Fruit fly (Drosophila melanogaster): ENCODE data around the gene CG15646.

DNA sequence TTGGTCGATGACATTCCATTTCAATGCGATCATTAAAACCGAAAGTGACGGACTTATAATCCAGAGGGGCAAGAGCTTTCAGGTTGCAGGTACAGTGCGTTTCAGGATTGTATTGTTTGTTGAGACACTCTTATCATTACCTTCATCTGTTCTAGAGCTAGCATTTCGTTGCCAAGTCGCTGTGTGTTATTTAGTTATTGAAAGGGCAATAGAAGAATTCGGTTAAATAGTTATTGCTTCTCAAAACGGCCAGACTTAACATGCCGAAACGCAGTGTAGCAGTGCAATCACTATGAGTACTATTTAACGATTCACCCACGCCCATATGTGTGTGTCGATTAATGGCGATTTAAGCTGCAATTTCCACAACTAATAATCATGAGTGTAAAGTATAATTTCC, 38.2 kb downstream of the CG15646 start:
- no peak for TF ChIP-seq Hr78 (GFP tag; optimal IDR thresholded peaks at IDR 0.05)
- no peak for TF ChIP-seq dsf (GFP tag; optimal IDR thresholded peaks at IDR 0.05; ENCODE audit: borderline replicate concordance)
- no peak for TF ChIP-seq br (GFP tag; optimal IDR thresholded peaks at IDR 0.05)
- TF ChIP-seq Dfd (GFP tag; optimal IDR thresholded peaks at IDR 0.05) = no peak
- TF ChIP-seq psq (GFP tag; optimal IDR thresholded peaks at IDR 0.05) = no peak
- TF ChIP-seq Abd-B (GFP tag; optimal IDR thresholded peaks at IDR 0.05) = no peak
- TF ChIP-seq sv (GFP tag; optimal IDR thresholded peaks at IDR 0.05) = no peak
- no peak for TF ChIP-seq CrebA (GFP tag; optimal IDR thresholded peaks at IDR 0.05; ENCODE audit: borderline replicate concordance)
- TF ChIP-seq h (GFP tag; optimal IDR thresholded peaks at IDR 0.05) = no peak

Measured in whole organism, wandering third instar larva.